Fruit fly (Drosophila melanogaster) whole organism, embryonic: Measurements from ENCODE around the gene CG10959.

ENCODE experiments used
- ATbp ChIP-seq: fragments of 200-800 bp; sonication (Bioruptor generic); optimal IDR thresholded peaks from 2 replicates; lab custom pipeline; 2017; ENCODE audit warnings: missing biosample characterization, mild to moderate bottlenecking, missing genetic modification characterization, missing genetic modification reagents
- Asciz ChIP-seq: fragments of 200-800 bp; sonication (Bioruptor generic); optimal IDR thresholded peaks from 2 replicates; lab custom pipeline; 2017; ENCODE audit warnings: missing biosample characterization, mild to moderate bottlenecking, missing genetic modification characterization, missing genetic modification reagents
- CG10431 ChIP-seq: fragments of 200-800 bp; sonication (Bioruptor generic); optimal IDR thresholded peaks from 3 replicates; lab custom pipeline; 2018; ENCODE audit warnings: missing biosample characterization, mild to moderate bottlenecking, missing genetic modification characterization
- CG13123 ChIP-seq: fragments of 200-800 bp; sonication (Bioruptor generic); optimal IDR thresholded peaks from 2 replicates; lab custom pipeline; 2016; ENCODE audit warnings: missing biosample characterization, missing genetic modification characterization
- CG13775 ChIP-seq: fragments of 200-800 bp; sonication (Bioruptor generic); optimal IDR thresholded peaks from 3 replicates; lab custom pipeline; 2017; ENCODE audit warnings: missing biosample characterization, mild to moderate bottlenecking, missing genetic modification characterization
- CG1529 ChIP-seq: fragments of 200-800 bp; sonication (Bioruptor generic); optimal IDR thresholded peaks from 3 replicates; lab custom pipeline; 2018; ENCODE audit warnings: missing biosample characterization, missing genetic modification characterization
- CG15601 ChIP-seq: fragments of 200-800 bp; sonication (Bioruptor generic); optimal IDR thresholded peaks from 3 replicates; lab custom pipeline; 2019; ENCODE audit warnings: missing biosample characterization, mild to moderate bottlenecking, missing genetic modification characterization, moderate library complexity
- CG1647 ChIP-seq: fragments of 200-800 bp; sonication (Bioruptor generic); optimal IDR thresholded peaks from 3 replicates; lab custom pipeline; 2016; ENCODE audit warnings: missing biosample characterization, missing genetic modification characterization
- CG16815 ChIP-seq: fragments of 200-800 bp; sonication (Bioruptor generic); optimal IDR thresholded peaks from 3 replicates; lab custom pipeline; 2017; ENCODE audit warnings: missing biosample characterization, mild to moderate bottlenecking, missing genetic modification characterization
- CG18011 ChIP-seq: fragments of 200-800 bp; sonication (Bioruptor generic); optimal IDR thresholded peaks from 2 replicates; lab custom pipeline; 2017; ENCODE audit warnings: missing biosample characterization, missing genetic modification characterization, mild to moderate bottlenecking, moderate library complexity, missing genotype
- CG2116 ChIP-seq: fragments of 200-800 bp; sonication (Bioruptor generic); optimal IDR thresholded peaks from 3 replicates; lab custom pipeline; 2018; ENCODE audit warnings: missing biosample characterization, mild to moderate bottlenecking, missing genetic modification characterization
- CG2129 ChIP-seq: fragments of 200-800 bp; sonication (Bioruptor generic); IDR thresholded peaks from 2 replicates; pipeline ENCODE4 v1.3.6; 2022; ENCODE audit warnings: missing biosample characterization, missing genetic modification characterization; ENCODE audit not compliant: partially characterized antibody
- CG3065 ChIP-seq: fragments of 200-800 bp; sonication (Bioruptor generic); optimal IDR thresholded peaks from 2 replicates; lab custom pipeline; 2016; ENCODE audit warnings: missing biosample characterization, missing genetic modification characterization
- CG5953 ChIP-seq: fragments of 200-800 bp; sonication (Bioruptor generic); IDR thresholded peaks from 2 replicates; pipeline ENCODE4 v1.3.6; 2022; ENCODE audit warnings: missing biosample characterization, missing genetic modification characterization
- CG6254 ChIP-seq: fragments of 200-800 bp; sonication (Bioruptor generic); optimal IDR thresholded peaks from 3 replicates; lab custom pipeline; 2017; ENCODE audit warnings: mild to moderate bottlenecking, missing biosample characterization, missing genetic modification reagents, missing genetic modification characterization
- CG7987 ChIP-seq: fragments of 200-800 bp; sonication (Bioruptor generic); optimal IDR thresholded peaks from 2 replicates; lab custom pipeline; 2018; ENCODE audit warnings: missing biosample characterization, mild to moderate bottlenecking, missing genetic modification characterization, moderate library complexity
- CG8388 ChIP-seq: fragments of 200-800 bp; sonication (Bioruptor generic); optimal IDR thresholded peaks from 2 replicates; lab custom pipeline; 2019; ENCODE audit warnings: missing biosample characterization, mild to moderate bottlenecking, missing genetic modification characterization, moderate library complexity
- Deaf1 ChIP-seq: fragments of 200-800 bp; optimal IDR thresholded peaks from 3 replicates; lab custom pipeline; 2019; ENCODE audit warnings: missing biosample characterization, mild to moderate bottlenecking, missing genetic modification characterization, moderate library complexity
- E2f1 ChIP-seq: fragments of 200-800 bp; sonication (Bioruptor generic); IDR thresholded peaks from 2 replicates; pipeline ENCODE4 v1.3.6; 2022; ENCODE audit warnings: missing biosample characterization, missing genetic modification characterization
- Fer2 ChIP-seq: fragments of 200-800 bp; sonication (Bioruptor generic); optimal IDR thresholded peaks from 2 replicates; lab custom pipeline; 2018; ENCODE audit warnings: missing biosample characterization, mild to moderate bottlenecking, missing genetic modification characterization, moderate library complexity
- Fer3 ChIP-seq: fragments of 200-800 bp; sonication (Bioruptor generic); optimal IDR thresholded peaks from 2 replicates; lab custom pipeline; 2018; ENCODE audit warnings: missing biosample characterization, mild to moderate bottlenecking, missing genetic modification characterization, moderate library complexity
- GATAe ChIP-seq: fragments of 200-800 bp; sonication (Bioruptor generic); conservative IDR thresholded peaks from 2 replicates; pipeline ENCODE4 v1.3.6; 2022; ENCODE audit warnings: missing biosample characterization, missing genetic modification characterization
- Gug ChIP-seq: fragments of 200-800 bp; sonication (Bioruptor generic); IDR thresholded peaks from 4 replicates; pipeline ENCODE4 v1.3.6; 2022; ENCODE audit warnings: missing biosample characterization, missing genetic modification characterization
- Mes4 ChIP-seq: fragments of 200-800 bp; sonication (Bioruptor generic); optimal IDR thresholded peaks from 2 replicates; lab custom pipeline; 2016; ENCODE audit warnings: missing biosample characterization, missing genetic modification characterization
- Myb ChIP-seq: fragments of 200-800 bp; sonication (Bioruptor generic); optimal IDR thresholded peaks from 2 replicates; lab custom pipeline; 2016; ENCODE audit warnings: missing biosample characterization, missing genetic modification characterization
- Opbp ChIP-seq: fragments of 200-800 bp; sonication (Bioruptor generic); IDR thresholded peaks from 3 replicates; pipeline ENCODE4 v1.3.6; 2022; ENCODE audit warnings: missing biosample characterization, missing genetic modification characterization; ENCODE audit not compliant: partially characterized antibody
- Pdp1 ChIP-seq, 2 experiments: fragments of 200-800 bp; sonication (Bioruptor generic); optimal IDR thresholded peaks; 3 replicates each; lab custom pipeline; 2016; ENCODE audit warnings: missing biosample characterization in 2 of 2, missing genetic modification characterization in 2 of 2, mild to moderate bottlenecking in 1 of 2, moderate library complexity in 1 of 2
- Rx ChIP-seq: fragments of 200-800 bp; sonication (Bioruptor generic); IDR thresholded peaks from 2 replicates; pipeline ENCODE4 v1.3.6; 2022; ENCODE audit warnings: missing biosample characterization, missing genetic modification characterization
- bab2 ChIP-seq: fragments of 200-800 bp; sonication (Bioruptor generic); optimal IDR thresholded peaks from 2 replicates; lab custom pipeline; 2016; ENCODE audit warnings: missing biosample characterization, missing genetic modification characterization
- bcd ChIP-seq: fragments of 200-800 bp; sonication (Bioruptor generic); optimal IDR thresholded peaks from 2 replicates; lab custom pipeline; 2017; ENCODE audit warnings: missing biosample characterization, mild to moderate bottlenecking, missing genetic modification characterization
- bigmax ChIP-seq: fragments of 200-800 bp; sonication (Bioruptor generic); optimal IDR thresholded peaks from 2 replicates; lab custom pipeline; 2018; ENCODE audit warnings: missing biosample characterization, mild to moderate bottlenecking, missing genetic modification characterization
- cg ChIP-seq: fragments of 200-800 bp; sonication (Bioruptor generic); optimal IDR thresholded peaks from 3 replicates; lab custom pipeline; 2019; ENCODE audit warnings: missing biosample characterization, mild to moderate bottlenecking, missing genetic modification characterization, moderate library complexity
- eve ChIP-seq, 2 experiments: fragments of >200 bp; optimal IDR thresholded peaks; 2 replicates each; lab custom pipeline; 2017; ENCODE audit warnings: missing biosample characterization in 2 of 2, missing genetic modification characterization in 2 of 2
- fd102C ChIP-seq: fragments of 200-800 bp; sonication (Bioruptor generic); optimal IDR thresholded peaks from 2 replicates; lab custom pipeline; 2018; ENCODE audit warnings: missing biosample characterization, mild to moderate bottlenecking, missing genetic modification characterization, moderate library complexity
- ftz-f1 ChIP-seq: fragments of 200-800 bp; sonication (Bioruptor generic); optimal IDR thresholded peaks from 2 replicates; lab custom pipeline; 2016; ENCODE audit warnings: missing biosample characterization, missing genetic modification characterization
- grau ChIP-seq: fragments of 200-800 bp; optimal IDR thresholded peaks from 3 replicates; lab custom pipeline; 2019; ENCODE audit warnings: missing biosample characterization, mild to moderate bottlenecking, missing genetic modification characterization, moderate library complexity
- insv ChIP-seq, 2 experiments: fragments of 200-800 bp; sonication (Bioruptor generic); optimal IDR thresholded peaks; 3 replicates each; lab custom pipeline; 2016 to 2018; ENCODE audit warnings: missing biosample characterization in 2 of 2, missing genetic modification characterization in 2 of 2
- jumu ChIP-seq: fragments of 200-800 bp; sonication (Bioruptor generic); optimal IDR thresholded peaks from 3 replicates; lab custom pipeline; 2016; ENCODE audit warnings: missing biosample characterization, missing genetic modification characterization
- lilli ChIP-seq: fragments of 200-800 bp; sonication (Bioruptor generic); optimal IDR thresholded peaks from 3 replicates; lab custom pipeline; 2016; ENCODE audit warnings: missing biosample characterization, missing genetic modification characterization
- lola ChIP-seq, 3 experiments: fragments of >200 bp in 2 of 3; fragments of 200-800 bp in 1 of 3; sonication (Bioruptor generic) in 1 of 3; optimal IDR thresholded peaks; 2 replicates each; lab custom pipeline; 2017 to 2019; ENCODE audit warnings: missing biosample characterization in 3 of 3, missing genetic modification characterization in 3 of 3, mild to moderate bottlenecking in 1 of 3, moderate library complexity in 1 of 3
- mirr ChIP-seq: fragments of 200-800 bp; sonication (Bioruptor generic); optimal IDR thresholded peaks from 3 replicates; lab custom pipeline; 2018; ENCODE audit warnings: missing biosample characterization, mild to moderate bottlenecking, missing genetic modification characterization
- mld ChIP-seq: fragments of 200-800 bp; sonication (Bioruptor generic); IDR thresholded peaks from 3 replicates; pipeline ENCODE4 v1.3.6; 2022; ENCODE audit warnings: missing biosample characterization, missing genetic modification characterization; ENCODE audit not compliant: partially characterized antibody
- nerfin-1 ChIP-seq: fragments of 200-800 bp; sonication (Bioruptor generic); optimal IDR thresholded peaks from 3 replicates; lab custom pipeline; 2019; ENCODE audit warnings: missing biosample characterization, mild to moderate bottlenecking, missing genetic modification characterization, moderate library complexity
- row ChIP-seq: fragments of 200-800 bp; sonication (Bioruptor generic); IDR thresholded peaks from 3 replicates; pipeline ENCODE4 v1.3.6; 2022; ENCODE audit warnings: missing biosample characterization, missing genetic modification characterization
- slp2 ChIP-seq: fragments of 200-800 bp; sonication (Bioruptor generic); optimal IDR thresholded peaks from 2 replicates; lab custom pipeline; 2016; ENCODE audit warnings: missing biosample characterization, missing genetic modification characterization
- sqz ChIP-seq: fragments of 200-800 bp; sonication (Bioruptor generic); optimal IDR thresholded peaks from 3 replicates; lab custom pipeline; 2018; ENCODE audit warnings: missing biosample characterization, mild to moderate bottlenecking, missing genetic modification characterization
- ssp ChIP-seq: fragments of 200-800 bp; sonication (Bioruptor generic); IDR thresholded peaks from 2 replicates; pipeline ENCODE4 v1.3.6; 2022; ENCODE audit warnings: missing biosample characterization, missing genetic modification characterization
- sug ChIP-seq: fragments of 200-800 bp; optimal IDR thresholded peaks from 2 replicates; lab custom pipeline; 2019; ENCODE audit warnings: missing biosample characterization, mild to moderate bottlenecking, missing genetic modification characterization, moderate library complexity
- tio ChIP-seq: fragments of 200-800 bp; sonication (Bioruptor generic); optimal IDR thresholded peaks from 2 replicates; lab custom pipeline; 2017; ENCODE audit warnings: missing biosample characterization, missing genetic modification characterization, inconsistent platforms
- zen2 ChIP-seq: fragments of 200-800 bp; sonication (Bioruptor generic); IDR thresholded peaks from 3 replicates; pipeline ENCODE4 v1.3.6; 2022; ENCODE audit warnings: missing biosample characterization, missing genetic modification characterization; ENCODE audit not compliant: partially characterized antibody

CG10959 gene

dm6 chrX:8126149-8126548 is 22.4 kb upstream of the CG10959 start (continued):
- TF ChIP-seq mld (GFP tag; lab: Robert Waterston, UW) (no peak), jumu (GFP tag; lab: Kevin White, UChicago) (no peak), lola (GFP tag; optimal IDR thresholded peaks at IDR 0.05; lab: Kevin White, UChicago) (peak in 1 of 3 experiments; percentile 63), Fer3 (tag; lab: Kevin White, UChicago) (peak; percentile 9), ftz-f1 (GFP tag; lab: Kevin White, UChicago) (no peak), CG13123 (GFP tag; lab: Kevin White, UChicago) (no peak), zen2 (GFP tag; lab: Robert Waterston, UW) (no peak), Rx (peak; percentile 59; the same call in 1 of the 2 replicates), CG1647 (GFP tag; lab: Kevin White, UChicago) (no peak), CG16815 (GFP tag; lab: Kevin White, UChicago) (no peak), CG18011 (GFP tag; lab: Kevin White, UChicago) (no peak), Pdp1 (GFP tag; optimal IDR thresholded peaks at IDR 0.05; lab: Kevin White, UChicago) (peak; percentile 31 to 43), Myb (GFP tag; lab: Kevin White, UChicago) (no peak), mirr (GFP tag; lab: Kevin White, UChicago) (no peak), row (GFP tag; lab: Robert Waterston, UW) (peak; percentile 67), sug (tag; lab: Kevin White, UChicago) (no peak), CG5953 (GFP tag; lab: Robert Waterston, UW) (no peak), Fer2 (tag; lab: Kevin White, UChicago) (no peak), Opbp (GFP tag; lab: Robert Waterston, UW) (no peak), CG3065 (no peak), CG2129 (no peak), Gug (GFP tag; lab: Robert Waterston, UW) (peak; percentile 26; the same call in 1 of the 4 replicates), CG2116 (GFP tag; lab: Kevin White, UChicago) (peak; percentile 50), fd102C (GFP tag; lab: Kevin White, UChicago) (no peak), GATAe (GFP tag; lab: Robert Waterston, UW) (no peak), cg (no peak), eve (GFP tag; optimal IDR thresholded peaks at IDR 0.05; lab: Kevin White, UChicago) (no peak), bigmax (GFP tag; lab: Kevin White, UChicago) (no peak), CG6254 (GFP tag; lab: Kevin White, UChicago) (peak; percentile 50), tio (GFP tag; lab: Kevin White, UChicago) (peak; percentile 53), CG13775 (GFP tag; lab: Kevin White, UChicago) (peak; percentile 33), ssp (GFP tag; lab: Robert Waterston, UW) (peak; percentile 45), Asciz (GFP tag; lab: Kevin White, UChicago) (peak; percentile 49), CG7987 (GFP tag; lab: Kevin White, UChicago) (no peak), CG15601 (tag; lab: Kevin White, UChicago) (peak; percentile 73), grau (tag; lab: Kevin White, UChicago) (peak; percentile 57), Mes4 (GFP tag; lab: Kevin White, UChicago) (peak; percentile 59), bcd (GFP tag; lab: Kevin White, UChicago) (peak; percentile 18), slp2 (GFP tag; lab: Kevin White, UChicago) (peak; percentile 7), CG8388 (GFP tag; lab: Kevin White, UChicago) (peak; percentile 74), insv (GFP tag; optimal IDR thresholded peaks at IDR 0.05; lab: Kevin White, UChicago) (no peak), Deaf1 (tag; lab: Kevin White, UChicago) (no peak), nerfin-1 (tag; lab: Kevin White, UChicago) (peak; percentile 46), CG10431 (GFP tag; lab: Kevin White, UChicago) (peak; percentile 11), ATbp (peak; percentile 83), E2f1 (peak; percentile 43), lilli (GFP tag; lab: Kevin White, UChicago) (peak; percentile 42), CG1529 (GFP tag; lab: Kevin White, UChicago) (peak; percentile 56), bab2 (GFP tag; lab: Kevin White, UChicago) (peak; percentile 22), sqz (GFP tag; lab: Kevin White, UChicago) (no peak)
